Worm (Caenorhabditis elegans): Measurements from ENCODE around the gene bus-19.

Gene bus-19

DNA sequence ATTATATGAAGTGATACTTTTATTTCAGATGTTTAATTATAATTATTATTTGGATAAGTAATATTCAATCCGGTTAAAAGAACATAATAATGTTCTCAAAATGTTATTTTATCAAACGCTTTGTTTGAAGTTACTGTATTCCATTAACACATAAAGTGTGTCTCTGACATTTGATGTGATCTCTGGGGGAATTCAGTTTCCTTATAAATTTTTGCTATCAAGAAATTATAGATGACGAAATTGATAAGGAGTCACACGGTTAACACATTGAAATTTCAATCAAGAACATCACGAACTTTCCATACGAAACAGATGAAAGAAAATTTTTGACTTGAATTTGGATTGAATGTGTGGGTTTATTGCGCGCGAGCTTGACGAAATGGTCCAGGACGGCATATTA is 49.8 kb downstream of the bus-19 start:
- TF ChIP-seq dpl-1 (GFP tag; optimal IDR thresholded peaks at IDR 0.05): no peak
- peak; percentile 31 for TF ChIP-seq ztf-7 (tag; optimal IDR thresholded peaks at IDR 0.05)
- peak; percentile 48 for TF ChIP-seq nhr-6 (tag; optimal IDR thresholded peaks at IDR 0.05)
- peak; percentile 87 for TF ChIP-seq nhr-28 (tag; optimal IDR thresholded peaks at IDR 0.05)
- TF ChIP-seq dve-1 (tag; optimal IDR thresholded peaks at IDR 0.05; ENCODE audit: insufficient read depth): peak; percentile 61
- peak; percentile 76 for TF ChIP-seq hlh-11 (tag; optimal IDR thresholded peaks at IDR 0.05)
- peak; percentile 76 for TF ChIP-seq pqm-1 (tag; optimal IDR thresholded peaks at IDR 0.05)
- TF ChIP-seq ceh-32 (tag; optimal IDR thresholded peaks at IDR 0.05; ENCODE audit: poor library complexity): no peak
- no peak for TF ChIP-seq D1046.2 (GFP tag; IDR thresholded peaks at IDR 0.05)
- TF ChIP-seq daf-16 (GFP tag; optimal IDR thresholded peaks at IDR 0.05): no peak
- TF ChIP-seq daf-16 (tag; optimal IDR thresholded peaks at IDR 0.05): peak; percentile 68
- peak; percentile 54 for TF ChIP-seq hlh-30 (tag; optimal IDR thresholded peaks at IDR 0.05; ENCODE audit: insufficient read depth)
- TF ChIP-seq nhr-77 (tag; optimal IDR thresholded peaks at IDR 0.05): peak; percentile 25
- TF ChIP-seq dmd-6 (GFP tag; IDR thresholded peaks at IDR 0.05): peak; percentile 88
- no peak for TF ChIP-seq unc-130 (GFP tag; optimal IDR thresholded peaks at IDR 0.05)
- no peak for TF ChIP-seq nhr-111 (GFP tag; optimal IDR thresholded peaks at IDR 0.05)
- peak in 1 of 2 experiments; percentile 63 for TF ChIP-seq unc-62 (GFP tag; optimal IDR thresholded peaks at IDR 0.05 in 1 of 2)
- no peak for TF ChIP-seq unc-62 (tag; optimal IDR thresholded peaks at IDR 0.05)
- TF ChIP-seq php-3 (GFP tag; IDR thresholded peaks at IDR 0.05): peak; percentile 52; the same call in 1 of the 2 replicates
- peak; percentile 37 for TF ChIP-seq mxl-3 (GFP tag; optimal IDR thresholded peaks at IDR 0.05)

DNA sequence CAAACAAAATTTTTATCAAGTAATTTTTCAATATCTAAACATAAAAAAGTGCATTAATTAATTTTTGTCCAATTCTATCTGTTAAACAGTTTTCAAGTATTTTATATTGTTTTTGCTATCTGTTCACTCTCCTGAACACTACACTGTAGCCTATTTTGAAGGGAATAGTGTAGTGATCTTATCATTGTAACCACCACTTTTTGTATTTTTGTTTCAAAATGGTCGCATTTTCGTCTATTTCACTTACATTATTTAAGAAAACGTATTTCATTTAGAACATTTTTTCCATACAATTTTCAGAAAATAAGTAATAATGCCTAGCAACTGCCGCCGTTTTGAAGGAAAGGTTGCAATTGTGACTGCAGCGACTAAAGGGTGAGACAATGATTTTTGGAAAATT is 50.5 kb downstream of the bus-19 start, which contains the start of gene dhrs-4:
Gene dhrs-4 (plus strand): TSS at position 301 of the 400 bp plus-strand sequence.
- TF ChIP-seq ZK337.2 (GFP tag; IDR thresholded peaks at IDR 0.05) (no peak), madf-5 (GFP tag; IDR thresholded peaks at IDR 0.05) (no peak), zag-1 (tag; optimal IDR thresholded peaks at IDR 0.05) (no peak), daf-16 (GFP tag; optimal IDR thresholded peaks at IDR 0.05) (no peak), daf-16 (tag; optimal IDR thresholded peaks at IDR 0.05) (peak; percentile 36), D1046.2 (GFP tag; IDR thresholded peaks at IDR 0.05) (no peak), aha-1 (tag) (peak; percentile 61), nhr-6 (tag; optimal IDR thresholded peaks at IDR 0.05) (peak; percentile 6), nhr-28 (tag; optimal IDR thresholded peaks at IDR 0.05) (peak; percentile 64)

DNA sequence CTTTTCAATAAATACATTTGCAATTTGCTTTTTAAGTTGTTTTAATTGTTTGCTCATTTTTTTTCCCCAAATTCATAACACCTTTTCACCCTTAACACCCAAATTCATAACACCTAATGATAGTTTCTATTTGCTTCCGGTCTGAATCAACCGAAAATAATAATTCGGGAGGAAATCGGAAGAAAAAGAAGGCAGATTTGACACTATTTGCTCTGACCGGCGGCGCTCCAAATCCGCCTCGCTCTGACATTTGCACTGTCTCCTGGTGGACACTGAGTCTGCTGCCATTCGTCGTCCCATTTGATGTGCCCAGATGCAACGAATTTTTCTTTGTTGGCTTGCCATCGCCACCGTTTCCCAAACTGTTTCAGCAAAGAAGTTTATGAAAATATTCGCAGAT is 52.3 kb downstream of the bus-19 start, which contains the start of gene pqn-67:
Gene pqn-67 (plus strand): TSS at position 301 of the 400 bp plus-strand sequence.
- TF ChIP-seq zfp-3 (GFP tag; conservative IDR thresholded peaks at IDR 0.05) (0 out of 2 replicates have a peak, but pooled peaks have one; percentile 17), dmd-8 (GFP tag; IDR thresholded peaks at IDR 0.05) (0 out of 2 replicates have a peak, but pooled peaks have one; percentile 29), arid-1 (GFP tag; conservative IDR thresholded peaks at IDR 0.05) (no peak)

DNA sequence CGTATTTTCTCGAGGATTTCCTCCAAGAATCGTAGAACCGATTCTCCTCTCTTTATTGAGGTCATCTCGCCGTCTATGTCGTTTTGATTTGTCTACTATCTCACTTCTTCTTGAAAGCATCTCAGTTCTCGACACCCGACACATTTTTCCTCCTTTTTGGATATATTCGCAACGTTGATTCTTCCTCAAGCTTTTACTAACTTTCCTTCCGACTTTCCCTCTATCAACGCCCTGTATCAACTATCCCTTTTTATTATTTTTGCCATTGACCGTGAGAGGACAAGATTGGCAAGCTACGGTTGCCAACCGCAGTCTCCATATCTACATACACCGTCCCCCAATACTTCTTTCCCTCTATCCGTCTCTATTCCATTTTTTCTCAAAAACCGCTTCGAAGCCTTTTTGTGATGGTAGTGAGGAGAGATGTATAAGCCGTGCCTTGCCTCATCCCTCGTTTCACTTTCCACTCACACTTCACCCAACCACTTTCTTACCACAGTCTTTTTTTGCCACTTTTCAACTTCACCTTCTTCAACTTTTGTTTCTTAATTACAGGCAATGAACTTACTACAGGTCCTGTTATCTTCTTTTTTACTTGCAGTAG is 57.2 kb downstream of the bus-19 start, which contains the start of gene T16G1.2:
Gene T16G1.2 (plus strand): TSS at position 554 of the 604 bp plus-strand sequence.
- TF ChIP-seq unc-62 (GFP tag; optimal IDR thresholded peaks at IDR 0.05 in 1 of 2) (peak in 1 of 2 experiments; percentile 11), unc-62 (tag; optimal IDR thresholded peaks at IDR 0.05) (no peak), nhr-10 (tag; optimal IDR thresholded peaks at IDR 0.05) (no peak)

Measured in whole organism, L4 larva.